Fruit fly (Drosophila melanogaster): Measurements from ENCODE around the gene Orct.

DNA sequence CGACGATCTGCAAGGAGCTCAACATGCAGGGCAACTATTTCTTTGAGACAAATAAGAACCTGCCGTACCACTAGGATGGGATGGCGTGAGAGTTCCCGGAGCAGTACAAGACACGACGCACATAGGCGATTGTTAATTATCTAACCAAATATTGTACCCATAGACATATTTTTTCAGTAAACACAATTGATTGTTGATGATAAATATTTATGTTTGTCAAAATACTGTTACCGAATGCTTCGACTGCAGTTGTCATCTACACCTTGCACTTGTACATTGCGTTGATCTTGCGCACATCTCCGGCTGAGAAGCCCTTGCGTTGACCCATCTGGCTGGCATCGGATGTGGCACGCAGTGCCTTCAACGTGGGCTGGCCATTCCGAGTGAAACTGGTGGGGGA is 17.1 kb downstream of the Orct start:
- TF ChIP-seq psq (optimal IDR thresholded peaks at IDR 0.05) (no peak), Sin3A (optimal IDR thresholded peaks at IDR 0.05) (no peak), h (optimal IDR thresholded peaks at IDR 0.05) (no peak)
